Fruit fly (Drosophila melanogaster) S2 (cell line): ENCODE results near the gene CG5386.

Experiments used
- CG8478 ChIP-seq: fragments of >200 bp; optimal IDR thresholded peaks from 2 replicates; lab custom pipeline; 2018
- CTCF ChIP-seq, 2 experiments: fragments of >200 bp; optimal IDR thresholded peaks; 2 replicates each; lab custom pipeline; 2018

DNA sequence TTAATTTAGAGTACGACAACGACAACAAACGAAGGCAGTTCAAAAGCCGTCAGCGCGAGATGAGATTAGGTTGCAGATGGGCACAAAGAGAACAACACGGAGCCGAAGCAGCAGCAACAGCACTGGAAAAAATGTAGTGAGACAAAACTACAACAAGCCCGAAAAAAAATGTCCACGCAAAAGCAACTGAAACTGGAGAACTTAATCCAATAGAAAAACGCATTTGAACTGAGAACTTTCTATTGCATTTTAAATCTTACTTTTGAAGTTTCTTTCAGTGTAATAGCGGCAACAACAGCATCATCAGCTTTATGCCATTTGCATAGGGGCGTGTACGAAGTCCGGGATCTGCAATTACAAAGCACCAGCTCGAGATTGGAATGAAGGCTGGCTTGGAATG, 2.5 kb downstream of the CG5386 start:
- TF ChIP-seq CTCF (optimal IDR thresholded peaks at IDR 0.05; lab: Kevin White, UChicago) (no peak), CG8478 (no peak)
